Fruit fly (Drosophila melanogaster) whole organism, wandering third instar larva: Measurements from ENCODE around the gene hth.

Experiments
- Abd-B ChIP-seq: fragments of >200 bp; optimal IDR thresholded peaks from 2 replicates; lab custom pipeline; 2017; ENCODE audit warnings: missing biosample characterization, missing genetic modification characterization
- CG32264 ChIP-seq: fragments of 200-800 bp; sonication (Bioruptor generic); optimal IDR thresholded peaks from 2 replicates; lab custom pipeline; 2016; ENCODE audit warnings: missing biosample characterization, missing genetic modification characterization
- CG9705 ChIP-seq: fragments of 200-800 bp; sonication (Bioruptor generic); optimal IDR thresholded peaks from 2 replicates; lab custom pipeline; 2018; ENCODE audit warnings: missing biosample characterization, mild to moderate bottlenecking, missing genetic modification characterization
- Dfd ChIP-seq: fragments of >200 bp; optimal IDR thresholded peaks from 2 replicates; lab custom pipeline; 2017; ENCODE audit warnings: missing biosample characterization, missing genetic modification characterization
- Dif ChIP-seq: fragments of 200-275, 200-300 bp; sonication (Bioruptor generic); optimal IDR thresholded peaks from 2 replicates; lab custom pipeline; 2018; ENCODE audit warnings: missing biosample characterization, missing genetic modification characterization; ENCODE audit not compliant: partially characterized antibody
- GATAd ChIP-seq: sonication (Bioruptor generic); optimal IDR thresholded peaks from 2 replicates; lab custom pipeline; 2016; ENCODE audit warnings: missing biosample characterization, missing genetic modification characterization
- HLH106 ChIP-seq: fragments of 200-800 bp; optimal IDR thresholded peaks from 3 replicates; lab custom pipeline; 2019; ENCODE audit warnings: missing biosample characterization, mild to moderate bottlenecking, missing genetic modification characterization, moderate library complexity
- Hnf4 ChIP-seq: fragments of 200-800 bp; sonication (Bioruptor generic); optimal IDR thresholded peaks from 2 replicates; lab custom pipeline; 2016; ENCODE audit warnings: missing biosample characterization, mild to moderate bottlenecking, missing genetic modification characterization
- Hr83 ChIP-seq: fragments of 200-300 bp; sonication (Bioruptor generic); optimal IDR thresholded peaks from 2 replicates; lab custom pipeline; 2016; ENCODE audit warnings: missing biosample characterization, mild to moderate bottlenecking, missing genetic modification characterization, moderate library complexity; ENCODE audit not compliant: poor library complexity, severe bottlenecking
- Mio ChIP-seq: sonication (Bioruptor generic); optimal IDR thresholded peaks from 2 replicates; lab custom pipeline; 2016; ENCODE audit warnings: missing biosample characterization, missing genetic modification characterization
- N ChIP-seq: fragments of >200 bp; optimal IDR thresholded peaks from 2 replicates; lab custom pipeline; 2018; ENCODE audit warnings: missing biosample characterization, missing external identifiers, missing genetic modification characterization
- OdsH ChIP-seq: fragments of 200-800 bp; sonication (Bioruptor generic); optimal IDR thresholded peaks from 2 replicates; lab custom pipeline; 2016; ENCODE audit warnings: missing biosample characterization, mild to moderate bottlenecking, missing genetic modification characterization
- Sp1 ChIP-seq: fragments of 200-800 bp; sonication (Bioruptor generic); optimal IDR thresholded peaks from 3 replicates; lab custom pipeline; 2019; ENCODE audit warnings: missing biosample characterization, mild to moderate bottlenecking, missing genetic modification characterization, moderate library complexity
- br ChIP-seq: fragments of 200-800 bp; sonication (Bioruptor generic); optimal IDR thresholded peaks from 2 replicates; lab custom pipeline; 2016; ENCODE audit warnings: missing biosample characterization, missing genetic modification characterization
- brk ChIP-seq: fragments of 200-800 bp; sonication (Bioruptor generic); optimal IDR thresholded peaks from 2 replicates; lab custom pipeline; 2016; ENCODE audit warnings: missing biosample characterization, mild to moderate bottlenecking, missing genetic modification characterization
- dl ChIP-seq, 2 experiments: fragments of 175-275, 200-275 bp in 1 of 2; fragments of 200-275 bp in 1 of 2; sonication (Bioruptor generic); optimal IDR thresholded peaks; lab custom pipeline; 2018; ENCODE audit warnings: mild to moderate bottlenecking in 2 of 2, missing biosample characterization in 2 of 2, missing genetic modification characterization in 2 of 2, moderate library complexity in 2 of 2; ENCODE audit not compliant: partially characterized antibody in 2 of 2, insufficient read depth in 1 of 2
- dmrt93B ChIP-seq: fragments of 200-800 bp; sonication (Bioruptor generic); optimal IDR thresholded peaks from 2 replicates; lab custom pipeline; 2018; ENCODE audit warnings: missing biosample characterization, mild to moderate bottlenecking, missing genetic modification characterization
- dsf ChIP-seq: sonication (Bioruptor generic); optimal IDR thresholded peaks from 2 replicates; lab custom pipeline; 2016; ENCODE audit warnings: missing biosample characterization, missing genetic modification characterization, borderline replicate concordance
- ey ChIP-seq: fragments of 200-800 bp; sonication (Bioruptor generic); optimal IDR thresholded peaks from 2 replicates; lab custom pipeline; 2016; ENCODE audit warnings: missing biosample characterization, missing genetic modification characterization
- foxo ChIP-seq, 2 experiments: fragments of 200-800 bp; sonication (Bioruptor generic); optimal IDR thresholded peaks; 2 replicates in 1 of 2; 3 replicates in 1 of 2; lab custom pipeline; 2016 to 2017; ENCODE audit warnings: missing biosample characterization in 2 of 2, missing genetic modification characterization in 2 of 2
- fru ChIP-seq: fragments of 200-800 bp; sonication (Bioruptor generic); optimal IDR thresholded peaks from 3 replicates; lab custom pipeline; 2016; ENCODE audit warnings: missing biosample characterization, mild to moderate bottlenecking, missing genetic modification characterization
- h ChIP-seq: fragments of 200-800 bp; sonication (Bioruptor generic); optimal IDR thresholded peaks from 3 replicates; lab custom pipeline; 2016; ENCODE audit warnings: missing biosample characterization, mild to moderate bottlenecking, missing genetic modification characterization
- jim ChIP-seq: fragments of 175-275, 200-325 bp; sonication (Bioruptor generic); optimal IDR thresholded peaks from 2 replicates; lab custom pipeline; 2016; ENCODE audit warnings: missing biosample characterization, mild to moderate bottlenecking, missing genetic modification characterization
- lola ChIP-seq: fragments of >200 bp; optimal IDR thresholded peaks from 2 replicates; lab custom pipeline; 2017; ENCODE audit warnings: missing biosample characterization, missing genetic modification characterization
- pan ChIP-seq: fragments of >200 bp; optimal IDR thresholded peaks from 2 replicates; lab custom pipeline; 2017
- psq ChIP-seq: fragments of 200-800 bp; sonication (Bioruptor generic); optimal IDR thresholded peaks from 3 replicates; lab custom pipeline; 2017; ENCODE audit warnings: missing biosample characterization, mild to moderate bottlenecking, missing genetic modification characterization, moderate library complexity
- rgr ChIP-seq: fragments of 200-800 bp; sonication (Bioruptor generic); optimal IDR thresholded peaks from 3 replicates; lab custom pipeline; 2016; ENCODE audit warnings: missing biosample characterization, mild to moderate bottlenecking, missing genetic modification characterization
- sage ChIP-seq: fragments of 200-800 bp; sonication (Bioruptor generic); optimal IDR thresholded peaks from 2 replicates; lab custom pipeline; 2016; ENCODE audit warnings: missing biosample characterization, mild to moderate bottlenecking, missing genetic modification characterization
- sv ChIP-seq: fragments of 200-800 bp; sonication (Bioruptor generic); optimal IDR thresholded peaks from 3 replicates; lab custom pipeline; 2016; ENCODE audit warnings: missing biosample characterization, missing genetic modification characterization
- usp ChIP-seq: fragments of >200 bp; optimal IDR thresholded peaks from 2 replicates; lab custom pipeline; 2017; ENCODE audit warnings: missing biosample characterization, missing genetic modification characterization
- woc ChIP-seq: sonication (Bioruptor generic); optimal IDR thresholded peaks from 2 replicates; lab custom pipeline; 2016; ENCODE audit warnings: missing biosample characterization, mild to moderate bottlenecking, missing genetic modification characterization

Gene hth

dm6 chr3R:10498620-10499019 is 140.7 kb downstream of the hth start:
- TF ChIP-seq pan (lab: Kevin White, UChicago) (no peak), Hnf4 (GFP tag; lab: Kevin White, UChicago) (no peak), Dfd (peak; percentile 57), h (peak; percentile 52), foxo (GFP tag; optimal IDR thresholded peaks at IDR 0.05; lab: Kevin White, UChicago) (peak in 1 of 2 experiments; percentile 50), sage (GFP tag; lab: Kevin White, UChicago) (no peak), brk (GFP tag; lab: Kevin White, UChicago) (no peak), rgr (GFP tag; lab: Kevin White, UChicago) (no peak), Abd-B (GFP tag; lab: Kevin White, UChicago) (no peak), OdsH (GFP tag; lab: Kevin White, UChicago) (peak; percentile 15)

- peak; percentile 24 for TF ChIP-seq rgr (GFP tag; lab: Kevin White, UChicago)
- peak; percentile 9 for TF ChIP-seq OdsH (GFP tag; lab: Kevin White, UChicago)
- no peak for TF ChIP-seq Dif
- no peak for TF ChIP-seq lola (GFP tag; lab: Kevin White, UChicago)
- peak; percentile 54 for TF ChIP-seq fru (GFP tag; lab: Kevin White, UChicago)
- peak; percentile 15 for TF ChIP-seq Sp1 (GFP tag; lab: Kevin White, UChicago)
- peak; percentile 62 for TF ChIP-seq h
- peak; percentile 29 for TF ChIP-seq ey (GFP tag; lab: Kevin White, UChicago)
- TF ChIP-seq HLH106 = peak; percentile 48
- TF ChIP-seq sv (GFP tag; lab: Kevin White, UChicago) = peak; percentile 2
- TF ChIP-seq N (GFP tag; lab: Kevin White, UChicago) = no peak
- no peak for TF ChIP-seq psq (GFP tag; lab: Kevin White, UChicago)
- TF ChIP-seq foxo (GFP tag; optimal IDR thresholded peaks at IDR 0.05; lab: Kevin White, UChicago) = peak in 1 of 2 experiments; percentile 50
- TF ChIP-seq woc (GFP tag; lab: Kevin White, UChicago) = peak; percentile 10
Measured at dm6 chr3R:10494121-10494520, 145.2 kb downstream of the hth start.

- TF ChIP-seq dl (GFP tag; optimal IDR thresholded peaks at IDR 0.05; lab: Kevin White, UChicago; ENCODE audit: insufficient read depth in 1 of 2, partially characterized antibody in 2 of 2) = no peak
- no peak for TF ChIP-seq pan (lab: Kevin White, UChicago)
- TF ChIP-seq woc (GFP tag; lab: Kevin White, UChicago) = no peak
- no peak for TF ChIP-seq dmrt93B (GFP tag; lab: Kevin White, UChicago)
- no peak for TF ChIP-seq CG32264 (GFP tag; lab: Kevin White, UChicago)
- TF ChIP-seq Sp1 (GFP tag; lab: Kevin White, UChicago) = no peak
Measured at dm6 chr3R:10493521-10493920, 145.8 kb downstream of the hth start.

DNA sequence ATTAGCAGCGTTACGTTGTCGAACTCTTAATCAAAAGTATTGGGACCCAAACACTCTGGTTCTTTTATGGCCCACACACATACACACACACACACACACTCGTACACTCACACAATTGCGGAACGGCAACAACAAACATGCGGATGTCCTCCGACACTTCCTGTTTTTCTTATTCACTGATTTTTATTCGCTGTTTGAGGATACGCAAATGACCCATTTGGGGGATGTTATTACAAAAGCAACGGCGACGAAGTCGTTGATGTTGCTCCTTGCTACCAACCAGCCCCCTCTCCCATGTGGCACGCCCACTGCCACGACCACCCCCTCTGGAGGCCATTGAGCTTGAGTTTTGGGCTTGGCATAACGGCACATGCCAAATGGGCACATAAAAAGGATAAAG is 148.2 kb downstream of the hth start:
- TF ChIP-seq Abd-B (GFP tag; lab: Kevin White, UChicago) = no peak
- TF ChIP-seq br = no peak
- TF ChIP-seq woc (GFP tag; lab: Kevin White, UChicago) = no peak
- TF ChIP-seq jim (GFP tag; lab: Kevin White, UChicago) = no peak
- TF ChIP-seq lola (GFP tag; lab: Kevin White, UChicago) = no peak
- no peak for TF ChIP-seq Hr83 (GFP tag; lab: Kevin White, UChicago)
- TF ChIP-seq Mio (GFP tag; lab: Kevin White, UChicago) = no peak
- no peak for TF ChIP-seq N (GFP tag; lab: Kevin White, UChicago)
- TF ChIP-seq psq (GFP tag; lab: Kevin White, UChicago) = no peak
- TF ChIP-seq rgr (GFP tag; lab: Kevin White, UChicago) = no peak
- no peak for TF ChIP-seq GATAd (GFP tag; lab: Kevin White, UChicago)
- no peak for TF ChIP-seq h
- TF ChIP-seq CG9705 (GFP tag; lab: Kevin White, UChicago) = no peak
- TF ChIP-seq Hnf4 (GFP tag; lab: Kevin White, UChicago) = no peak
- TF ChIP-seq usp (GFP tag; lab: Kevin White, UChicago) = no peak
- no peak for TF ChIP-seq HLH106
- TF ChIP-seq dl (GFP tag; optimal IDR thresholded peaks at IDR 0.05; lab: Kevin White, UChicago; ENCODE audit: insufficient read depth in 1 of 2, partially characterized antibody in 2 of 2) = no peak
- TF ChIP-seq sv (GFP tag; lab: Kevin White, UChicago) = no peak
- TF ChIP-seq dsf (GFP tag; lab: Kevin White, UChicago) = no peak
